Worm (Caenorhabditis elegans) whole organism, L3 larva: Measurements from ENCODE around the gene ZC239.3.

Source experiments
- aly-2 ChIP-seq: fragments of 150-350 bp; optimal IDR thresholded peaks from 2 replicates; lab custom pipeline; 2014; ENCODE audit warnings: missing biosample characterization, missing genetic modification characterization
- ceh-9 ChIP-seq: sonication (generic microtip); optimal IDR thresholded peaks from 2 replicates; lab custom pipeline; 2018; ENCODE audit warnings: missing biosample characterization, missing genetic modification characterization
- elt-1 ChIP-seq: fragments of 150-350 bp; optimal IDR thresholded peaks from 2 replicates; lab custom pipeline; 2014; ENCODE audit warnings: missing biosample characterization, missing genetic modification characterization
- elt-2 ChIP-seq: sonication (generic microtip); optimal IDR thresholded peaks from 2 replicates; lab custom pipeline; 2016; ENCODE audit warnings: missing genetic modification reagents, mild to moderate bottlenecking, missing genetic modification characterization, missing compliant biosample characterization
- fkh-10 ChIP-seq: sonication (generic microtip); optimal IDR thresholded peaks from 2 replicates; lab custom pipeline; 2017; ENCODE audit warnings: missing biosample characterization, missing genetic modification reagents, missing genetic modification characterization
- lin-39 ChIP-seq: fragments of 150-350 bp; optimal IDR thresholded peaks from 2 replicates; lab custom pipeline; 2018; ENCODE audit warnings: missing biosample characterization, missing genetic modification reagents, missing genetic modification characterization
- nhr-11 ChIP-seq: fragments of 150-350 bp; optimal IDR thresholded peaks from 2 replicates; lab custom pipeline; 2014; ENCODE audit warnings: missing biosample characterization, missing genetic modification characterization
- nhr-28 ChIP-seq: fragments of 150-350 bp; optimal IDR thresholded peaks from 2 replicates; lab custom pipeline; 2014; ENCODE audit warnings: missing biosample characterization, missing genetic modification characterization
- ztf-11 ChIP-seq: fragments of 150-350 bp; optimal IDR thresholded peaks from 2 replicates; lab custom pipeline; 2014; ENCODE audit warnings: missing biosample characterization, missing genetic modification characterization
- ztf-4 ChIP-seq: fragments of 150-350 bp; optimal IDR thresholded peaks from 2 replicates; lab custom pipeline; 2014; ENCODE audit warnings: missing biosample characterization, missing genetic modification characterization

ce11 chrII:3208679-3209078, 7.2 kb upstream of the ZC239.3 start, which contains the start of gene sdz-35:
- no peak for TF ChIP-seq fkh-10 (GFP tag; lab: Kevin White, UChicago)
- no peak for TF ChIP-seq ztf-11 (tag; lab: Kevin White, UChicago)
- no peak for TF ChIP-seq elt-2
- TF ChIP-seq elt-1 (tag; lab: Kevin White, UChicago): no peak
- TF ChIP-seq aly-2 (tag; lab: Kevin White, UChicago): no peak
- TF ChIP-seq ceh-9: no peak
- no peak for TF ChIP-seq lin-39
- no peak for TF ChIP-seq nhr-28 (tag; lab: Kevin White, UChicago)
- no peak for TF ChIP-seq nhr-11
- no peak for TF ChIP-seq ztf-4
